Worm (Caenorhabditis elegans): Measurements from ENCODE around the gene F31F4.17.

The F31F4.17 gene

ce11 chrV:682031-682430 lies 21.9 kb upstream of the F31F4.17 start, which contains the start of gene srx-23:
Gene srx-23 (plus strand): TSS chrV:682331.
- no peak for TF ChIP-seq M03D4.4 (tag; optimal IDR thresholded peaks at IDR 0.05)
- TF ChIP-seq ces-1 (GFP tag; optimal IDR thresholded peaks at IDR 0.05), result no peak
- no peak for TF ChIP-seq sptf-1 (tag; optimal IDR thresholded peaks at IDR 0.05)
- TF ChIP-seq nhr-237 (tag; optimal IDR thresholded peaks at IDR 0.05), result no peak
- no peak for TF ChIP-seq zip-8 (tag; optimal IDR thresholded peaks at IDR 0.05)

- TF ChIP-seq ham-2 (GFP tag; optimal IDR thresholded peaks at IDR 0.05), result no peak
- TF ChIP-seq mep-1 (tag; optimal IDR thresholded peaks at IDR 0.05), result no peak
- TF ChIP-seq nhr-28 (tag; optimal IDR thresholded peaks at IDR 0.05), result no peak
- TF ChIP-seq ceh-39 (tag; optimal IDR thresholded peaks at IDR 0.05), result no peak
- TF ChIP-seq unc-39 (tag; optimal IDR thresholded peaks at IDR 0.05), result no peak
- TF ChIP-seq mab-5 (tag; optimal IDR thresholded peaks at IDR 0.05), result no peak
- no peak for TF ChIP-seq ceh-43 (GFP tag; optimal IDR thresholded peaks at IDR 0.05)
- TF ChIP-seq ztf-11 (tag; optimal IDR thresholded peaks at IDR 0.05), result no peak
- TF ChIP-seq elt-1 (tag; optimal IDR thresholded peaks at IDR 0.05; ENCODE audit: borderline replicate concordance, insufficient read depth), result no peak
- TF ChIP-seq pha-4 (tag; optimal IDR thresholded peaks at IDR 0.05), result no peak
- no peak for TF ChIP-seq unc-62 (GFP tag; optimal IDR thresholded peaks at IDR 0.05)
Observed at ce11 chrV:679663-680062, 19.6 kb upstream of the F31F4.17 start, which contains the start of gene srx-22. Gene srx-22 (plus strand): TSS chrV:679963.

- TF ChIP-seq mep-1 (tag; optimal IDR thresholded peaks at IDR 0.05) (no peak), drap-1 (GFP tag; optimal IDR thresholded peaks at IDR 0.05) (no peak), unc-39 (tag; optimal IDR thresholded peaks at IDR 0.05) (no peak), ceh-43 (GFP tag; optimal IDR thresholded peaks at IDR 0.05) (no peak), elt-3 (tag; optimal IDR thresholded peaks at IDR 0.05) (no peak), ceh-39 (tag; optimal IDR thresholded peaks at IDR 0.05) (no peak), ztf-11 (tag; optimal IDR thresholded peaks at IDR 0.05) (no peak), lsy-2 (tag; optimal IDR thresholded peaks at IDR 0.05) (no peak), nhr-76 (tag; optimal IDR thresholded peaks at IDR 0.05) (no peak), snpc-4 (tag; optimal IDR thresholded peaks at IDR 0.05) (no peak), ces-1 (GFP tag; optimal IDR thresholded peaks at IDR 0.05) (no peak), mls-2 (tag; optimal IDR thresholded peaks at IDR 0.05) (no peak), nhr-237 (tag; optimal IDR thresholded peaks at IDR 0.05) (no peak), bed-3 (GFP tag; optimal IDR thresholded peaks at IDR 0.05) (no peak), tbx-8 (GFP tag; optimal IDR thresholded peaks at IDR 0.05) (no peak), unc-120 (tag; optimal IDR thresholded peaks at IDR 0.05; ENCODE audit: poor library complexity, severe bottlenecking) (no peak), lin-32 (GFP tag; optimal IDR thresholded peaks at IDR 0.05) (no peak), nhr-12 (tag; optimal IDR thresholded peaks at IDR 0.05) (no peak), hlh-1 (tag; optimal IDR thresholded peaks at IDR 0.05) (no peak), sem-2 (GFP tag; optimal IDR thresholded peaks at IDR 0.05) (no peak)
Observed at ce11 chrV:676550-677084, 16.5 kb upstream of the F31F4.17 start, which contains the start of the genes fbxa-72 and srx-21. Gene fbxa-72 (minus strand): TSS chrV:676753. Gene srx-21 (plus strand): TSS chrV:677034.

- TF ChIP-seq ceh-83 (GFP tag; optimal IDR thresholded peaks at IDR 0.05), result no peak
- TF ChIP-seq M03D4.4 (tag; optimal IDR thresholded peaks at IDR 0.05), result no peak
- TF ChIP-seq lsy-2 (tag; optimal IDR thresholded peaks at IDR 0.05), result no peak
- TF ChIP-seq unc-39 (tag; optimal IDR thresholded peaks at IDR 0.05), result no peak
- no peak for TF ChIP-seq hlh-1 (tag; optimal IDR thresholded peaks at IDR 0.05)
- TF ChIP-seq nhr-237 (tag; optimal IDR thresholded peaks at IDR 0.05), result no peak
- no peak for TF ChIP-seq elt-1 (tag; optimal IDR thresholded peaks at IDR 0.05; ENCODE audit: borderline replicate concordance, insufficient read depth)
- no peak for TF ChIP-seq sem-2 (GFP tag; optimal IDR thresholded peaks at IDR 0.05)
- no peak for TF ChIP-seq nhr-12 (tag; optimal IDR thresholded peaks at IDR 0.05)
- no peak for TF ChIP-seq pha-4 (tag; optimal IDR thresholded peaks at IDR 0.05)
- TF ChIP-seq tbx-8 (GFP tag; optimal IDR thresholded peaks at IDR 0.05), result no peak
Observed at ce11 chrV:676090-676489, 16.0 kb upstream of the F31F4.17 start.

- no peak for TF ChIP-seq lin-32 (GFP tag; optimal IDR thresholded peaks at IDR 0.05)
Observed at ce11 chrV:674213-674612, 14.1 kb upstream of the F31F4.17 start, which contains the start of gene sru-25. Gene sru-25 (minus strand): TSS chrV:674313.
